Worm (Caenorhabditis elegans) whole organism, young adult: ENCODE results near the gene dhhc-8.

ENCODE experiments used
- D2030.7 ChIP-seq: fragments of 200-800 bp; sonication (Bioruptor generic); IDR thresholded peaks from 2 replicates; pipeline ENCODE4 v1.3.6; 2022; ENCODE audit warnings: missing genetic modification reagents, missing genetic modification characterization, missing compliant biosample characterization
- F10E7.11 ChIP-seq: sonication (generic microtip); optimal IDR thresholded peaks from 2 replicates; lab custom pipeline; 2017; ENCODE audit warnings: mild to moderate bottlenecking, missing genetic modification characterization, moderate library complexity, missing compliant biosample characterization
- F33H1.4 ChIP-seq: fragments of 200-800 bp; sonication (Bioruptor generic); IDR thresholded peaks from 2 replicates; pipeline ENCODE4 v1.3.6; 2022; ENCODE audit warnings: missing genetic modification reagents, missing genetic modification characterization, missing compliant biosample characterization
- F37B4.10 ChIP-seq: fragments of 200-800 bp; sonication (Bioruptor generic); IDR thresholded peaks from 2 replicates; pipeline ENCODE4 v1.3.6; 2022; ENCODE audit warnings: missing genetic modification characterization, missing compliant biosample characterization
- F57A8.1 ChIP-seq: fragments of 200-800 bp; sonication (Bioruptor generic); optimal IDR thresholded peaks from 2 replicates; lab custom pipeline; 2018; ENCODE audit warnings: mild to moderate bottlenecking, missing genetic modification characterization, moderate library complexity, missing compliant biosample characterization
- Y67H2A.10 ChIP-seq: fragments of 200-800 bp; sonication (Bioruptor generic); conservative IDR thresholded peaks from 2 replicates; pipeline ENCODE4 v1.3.6; 2022; ENCODE audit warnings: missing genetic modification reagents, missing genetic modification characterization, missing compliant biosample characterization
- akir-1 ChIP-seq: fragments of 200-800 bp; sonication (Bioruptor generic); optimal IDR thresholded peaks from 2 replicates; lab custom pipeline; 2018; ENCODE audit warnings: mild to moderate bottlenecking, missing genetic modification characterization, moderate library complexity, missing compliant biosample characterization
- ama-1 ChIP-seq, 3 experiments: fragments of 150-350 bp in 1 of 3; sonication (generic microtip) in 2 of 3; optimal IDR thresholded peaks; 2 replicates each; lab custom pipeline; 2014 to 2018; ENCODE audit warnings: missing biosample characterization in 2 of 3, missing genetic modification characterization in 2 of 3, missing genetic modification reagents in 2 of 3
- attf-3 ChIP-seq: fragments of 200-800 bp; sonication (Bioruptor generic); conservative IDR thresholded peaks from 2 replicates; pipeline ENCODE4 v1.3.6; 2022; ENCODE audit warnings: missing genetic modification reagents, missing genetic modification characterization, missing compliant biosample characterization
- attf-5 ChIP-seq: fragments of 200-800 bp; sonication (Bioruptor generic); optimal IDR thresholded peaks from 2 replicates; lab custom pipeline; 2018; ENCODE audit warnings: mild to moderate bottlenecking, missing genetic modification characterization, missing compliant biosample characterization
- bed-1 ChIP-seq: fragments of 200-800 bp; sonication (Bioruptor generic); IDR thresholded peaks from 2 replicates; pipeline ENCODE4 v1.3.6; 2022; ENCODE audit warnings: missing genetic modification reagents, missing genetic modification characterization, missing compliant biosample characterization
- cebp-1 ChIP-seq, 2 experiments: fragments of 200-800 bp in 1 of 2; sonication (Bioruptor generic) in 1 of 2; sonication (generic microtip) in 1 of 2; IDR thresholded peaks in 1 of 2; optimal IDR thresholded peaks in 1 of 2; 2 replicates each; pipeline versions ENCODE4 v1.3.6 to Lab custom; 2017 to 2022; ENCODE audit warnings: missing compliant biosample characterization in 2 of 2, missing genetic modification characterization in 2 of 2, mild to moderate bottlenecking in 1 of 2, missing genetic modification reagents in 1 of 2, moderate library complexity in 1 of 2
- cebp-2 ChIP-seq: fragments of 200-800 bp; sonication (Bioruptor generic); IDR thresholded peaks from 2 replicates; pipeline ENCODE4 v1.3.6; 2022; ENCODE audit warnings: missing genetic modification characterization, missing compliant biosample characterization
- ceh-79 ChIP-seq: sonication (generic microtip); optimal IDR thresholded peaks from 2 replicates; lab custom pipeline; 2017; ENCODE audit warnings: mild to moderate bottlenecking, missing genetic modification characterization, missing compliant biosample characterization
- chd-7 ChIP-seq: sonication (generic microtip); optimal IDR thresholded peaks from 2 replicates; lab custom pipeline; 2016; ENCODE audit warnings: mild to moderate bottlenecking, missing genetic modification characterization, moderate library complexity, missing compliant biosample characterization
- dpl-1 ChIP-seq: fragments of 150-350 bp; optimal IDR thresholded peaks from 2 replicates; lab custom pipeline; 2014; ENCODE audit warnings: missing biosample characterization, missing genetic modification reagents, missing genetic modification characterization
- him-1 ChIP-seq: sonication (generic microtip); optimal IDR thresholded peaks from 2 replicates; lab custom pipeline; 2016; ENCODE audit warnings: missing genotype, missing genetic modification reagents, missing genetic modification characterization, missing compliant biosample characterization
- hmg-1.2 ChIP-seq: fragments of 200-800 bp; sonication (Bioruptor generic); IDR thresholded peaks from 2 replicates; pipeline ENCODE4 v1.3.6; 2022; ENCODE audit warnings: missing genetic modification reagents, missing genetic modification characterization, missing compliant biosample characterization
- hmg-20 ChIP-seq: fragments of 200-800 bp; sonication (Bioruptor generic); IDR thresholded peaks from 2 replicates; pipeline ENCODE4 v1.3.6; 2022; ENCODE audit warnings: missing genetic modification reagents, missing genetic modification characterization, missing compliant biosample characterization
- hsf-1 ChIP-seq: fragments of 200-800 bp; sonication (Bioruptor generic); IDR thresholded peaks from 2 replicates; pipeline ENCODE4 v1.3.6; 2022; ENCODE audit warnings: missing genetic modification reagents, missing genetic modification characterization, missing compliant biosample characterization
- lag-1 ChIP-seq: fragments of 200-800 bp; sonication (Bioruptor generic); IDR thresholded peaks from 2 replicates; pipeline ENCODE4 v1.3.6; 2022; ENCODE audit warnings: missing genetic modification reagents, missing genetic modification characterization, missing compliant biosample characterization
- lin-35 ChIP-seq, 3 experiments: fragments of 150-350 bp in 2 of 3; sonication (generic microtip) in 1 of 3; optimal IDR thresholded peaks; 2 replicates each; lab custom pipeline; 2014 to 2018; ENCODE audit warnings: missing biosample characterization in 3 of 3, missing genetic modification characterization in 3 of 3, missing genetic modification reagents in 3 of 3
- lin-40 ChIP-seq: sonication (generic microtip); optimal IDR thresholded peaks from 2 replicates; lab custom pipeline; 2016; ENCODE audit warnings: missing genetic modification characterization, mild to moderate bottlenecking, missing compliant biosample characterization, missing genotype, missing genetic modification reagents
- lin-54 ChIP-seq: fragments of 200-800 bp; sonication (Bioruptor generic); optimal IDR thresholded peaks from 2 replicates; lab custom pipeline; 2018; ENCODE audit warnings: mild to moderate bottlenecking, missing genetic modification characterization, missing compliant biosample characterization
- lsy-27 ChIP-seq: sonication (generic microtip); optimal IDR thresholded peaks from 2 replicates; lab custom pipeline; 2017; ENCODE audit warnings: missing genetic modification characterization, mild to moderate bottlenecking, missing compliant biosample characterization, antibody characterized with exemption, missing genotype, borderline replicate concordance; ENCODE audit not compliant: insufficient read depth
- madf-6 ChIP-seq: fragments of 200-800 bp; sonication (Bioruptor generic); IDR thresholded peaks from 2 replicates; pipeline ENCODE4 v1.3.6; 2022; ENCODE audit warnings: missing genetic modification reagents, missing genetic modification characterization, missing compliant biosample characterization
- mcd-1 ChIP-seq: fragments of 200-800 bp; sonication (Bioruptor generic); IDR thresholded peaks from 2 replicates; pipeline ENCODE4 v1.3.6; 2022; ENCODE audit warnings: missing genetic modification reagents, missing genetic modification characterization, missing compliant biosample characterization
- nfya-1 ChIP-seq: sonication (generic microtip); optimal IDR thresholded peaks from 2 replicates; lab custom pipeline; 2017; ENCODE audit warnings: antibody characterized with exemption, missing compliant biosample characterization, missing genetic modification characterization, borderline replicate concordance; ENCODE audit not compliant: insufficient read depth
- nfyb-1 ChIP-seq: fragments of 200-800 bp; sonication (Bioruptor generic); IDR thresholded peaks from 2 replicates; pipeline ENCODE4 v1.3.6; 2022; ENCODE audit warnings: missing genetic modification reagents, missing genetic modification characterization, missing compliant biosample characterization
- nhr-120 ChIP-seq: fragments of 200-800 bp; sonication (Bioruptor generic); IDR thresholded peaks from 2 replicates; pipeline ENCODE4 v1.3.6; 2022; ENCODE audit warnings: missing genetic modification characterization, missing compliant biosample characterization
- nhr-90 ChIP-seq: sonication (generic microtip); optimal IDR thresholded peaks from 2 replicates; lab custom pipeline; 2016; ENCODE audit warnings: missing genotype, mild to moderate bottlenecking, missing genetic modification characterization, missing compliant biosample characterization
- pbrm-1 ChIP-seq: fragments of 200-800 bp; sonication (Bioruptor generic); IDR thresholded peaks from 2 replicates; pipeline ENCODE4 v1.3.6; 2022; ENCODE audit warnings: missing genetic modification reagents, missing genetic modification characterization, missing compliant biosample characterization
- rcor-1 ChIP-seq: fragments of 200-800 bp; sonication (Bioruptor generic); IDR thresholded peaks from 2 replicates; pipeline ENCODE4 v1.3.6; 2022; ENCODE audit warnings: missing genetic modification reagents, missing genetic modification characterization, missing compliant biosample characterization
- sdz-38 ChIP-seq: sonication (generic microtip); optimal IDR thresholded peaks from 2 replicates; lab custom pipeline; 2016; ENCODE audit warnings: missing genotype, missing genetic modification characterization, missing compliant biosample characterization
- snpc-1.1 ChIP-seq: sonication (generic microtip); optimal IDR thresholded peaks from 2 replicates; lab custom pipeline; 2017; ENCODE audit warnings: missing genetic modification characterization, mild to moderate bottlenecking, missing compliant biosample characterization, antibody characterized with exemption, moderate library complexity, missing genotype, missing genetic modification reagents; ENCODE audit not compliant: insufficient read depth
- snpc-1.3 ChIP-seq: sonication (generic microtip); optimal IDR thresholded peaks from 2 replicates; lab custom pipeline; 2017; ENCODE audit warnings: missing genetic modification characterization, mild to moderate bottlenecking, missing compliant biosample characterization, antibody characterized with exemption, moderate library complexity, missing genotype, missing genetic modification reagents; ENCODE audit not compliant: insufficient read depth
- snpc-4 ChIP-seq, 5 experiments: fragments of 150-350 bp in 1 of 5; sonication (generic microtip) in 4 of 5; optimal IDR thresholded peaks; 2 replicates each; lab custom pipeline; 2014 to 2018; ENCODE audit warnings: missing genetic modification characterization in 5 of 5, missing biosample characterization in 3 of 5, antibody characterized with exemption in 2 of 5, mild to moderate bottlenecking in 2 of 5, missing compliant biosample characterization in 2 of 5, missing genotype in 2 of 5, moderate library complexity in 2 of 5, missing genetic modification reagents in 1 of 5
- tbx-9 ChIP-seq: sonication (generic microtip); optimal IDR thresholded peaks from 2 replicates; lab custom pipeline; 2016; ENCODE audit warnings: borderline replicate concordance, missing genetic modification characterization, inconsistent platforms, missing compliant biosample characterization
- xnd-1 ChIP-seq: sonication (generic microtip); optimal IDR thresholded peaks from 2 replicates; lab custom pipeline; 2016; ENCODE audit warnings: missing genotype, missing genetic modification reagents, missing genetic modification characterization, missing compliant biosample characterization
- zfh-2 ChIP-seq: fragments of 200-800 bp; sonication (Bioruptor generic); conservative IDR thresholded peaks from 2 replicates; pipeline ENCODE4 v1.3.6; 2022; ENCODE audit warnings: missing genetic modification reagents, missing genetic modification characterization, missing compliant biosample characterization
- ztf-26 ChIP-seq: sonication (generic microtip); optimal IDR thresholded peaks from 2 replicates; lab custom pipeline; 2017; ENCODE audit warnings: missing genetic modification characterization, missing compliant biosample characterization

The dhhc-8 gene

ce11 chrIII:13066828-13067227 lies 40.6 kb upstream of the dhhc-8 start (continued):
- no peak for TF ChIP-seq ztf-26 (tag; lab: Kevin White, UChicago)
- TF ChIP-seq chd-7 (tag; lab: Kevin White, UChicago): peak; percentile 9
- no peak for TF ChIP-seq Y67H2A.10
- no peak for TF ChIP-seq nhr-90
- TF ChIP-seq bed-1 (GFP tag; lab: Robert Waterston, UW): no peak
- TF ChIP-seq dpl-1 (GFP tag; lab: Kevin White, UChicago): no peak
- TF ChIP-seq him-1 (tag; lab: Kevin White, UChicago): no peak
- no peak for TF ChIP-seq F37B4.10 (GFP tag; lab: Robert Waterston, UW)
- no peak for TF ChIP-seq zfh-2 (GFP tag; lab: Robert Waterston, UW)
- TF ChIP-seq akir-1 (GFP tag; lab: Kevin White, UChicago): no peak
- TF ChIP-seq snpc-1.1 (tag; lab: Kevin White, UChicago): no peak
- TF ChIP-seq attf-5 (GFP tag; lab: Kevin White, UChicago): no peak
- no peak for TF ChIP-seq lin-35 (GFP tag; optimal IDR thresholded peaks at IDR 0.05; lab: Kevin White, UChicago)
- TF ChIP-seq snpc-4 (GFP tag; optimal IDR thresholded peaks at IDR 0.05; lab: Kevin White, UChicago): no peak
- TF ChIP-seq snpc-4 (tag; optimal IDR thresholded peaks at IDR 0.05; lab: Kevin White, UChicago): peak in 1 of 4 experiments; percentile 29
- TF ChIP-seq snpc-1.3 (tag; lab: Kevin White, UChicago): no peak
- TF ChIP-seq cebp-2 (GFP tag; lab: Robert Waterston, UW): no peak

- TF ChIP-seq hmg-20: no peak
- no peak for TF ChIP-seq F57A8.1 (GFP tag; lab: Kevin White, UChicago)
- TF ChIP-seq nhr-120 (GFP tag; lab: Robert Waterston, UW): no peak
- TF ChIP-seq snpc-1.1 (tag; lab: Kevin White, UChicago): no peak
- no peak for TF ChIP-seq madf-6
- TF ChIP-seq D2030.7: no peak
- no peak for TF ChIP-seq snpc-4 (GFP tag; optimal IDR thresholded peaks at IDR 0.05; lab: Kevin White, UChicago)
- peak in 3 of 4 experiments; percentile 41 to 60 (median 52) for TF ChIP-seq snpc-4 (tag; optimal IDR thresholded peaks at IDR 0.05; lab: Kevin White, UChicago)
- TF ChIP-seq xnd-1: no peak
- TF ChIP-seq nfya-1: no peak
- TF ChIP-seq ama-1 (optimal IDR thresholded peaks at IDR 0.05; lab: Kevin White, UChicago): no peak
- TF ChIP-seq ama-1 (GFP tag; optimal IDR thresholded peaks at IDR 0.05; lab: Kevin White, UChicago): peak in 1 of 2 experiments; percentile 43
- TF ChIP-seq sdz-38 (tag; lab: Kevin White, UChicago): no peak
- TF ChIP-seq rcor-1 (GFP tag; lab: Robert Waterston, UW): no peak
- TF ChIP-seq nfyb-1: peak; percentile 83; the same call in 1 of the 2 replicates
- no peak for TF ChIP-seq ceh-79 (tag; lab: Kevin White, UChicago)
- peak; percentile 58 for TF ChIP-seq mcd-1 (GFP tag; lab: Robert Waterston, UW)
- no peak for TF ChIP-seq attf-3
- peak; percentile 42 for TF ChIP-seq lin-54 (GFP tag; lab: Kevin White, UChicago)
- no peak for TF ChIP-seq F10E7.11
- TF ChIP-seq F33H1.4 (GFP tag; lab: Robert Waterston, UW): no peak
- TF ChIP-seq him-1 (tag; lab: Kevin White, UChicago): no peak
- peak; percentile 62 for TF ChIP-seq pbrm-1 (GFP tag; lab: Robert Waterston, UW)
- TF ChIP-seq dpl-1 (GFP tag; lab: Kevin White, UChicago): no peak
- peak; percentile 23; the same call in 1 of the 2 replicates for TF ChIP-seq cebp-1 (GFP tag; IDR thresholded peaks at IDR 0.05; lab: Robert Waterston, UW)
- peak; percentile 79 for TF ChIP-seq cebp-1 (tag; optimal IDR thresholded peaks at IDR 0.05; lab: Kevin White, UChicago)
- peak; percentile 37; the same call in 1 of the 2 replicates for TF ChIP-seq hsf-1 (GFP tag; lab: Robert Waterston, UW)
- TF ChIP-seq lin-40 (tag; lab: Kevin White, UChicago): peak; percentile 86
- TF ChIP-seq tbx-9 (tag; lab: Kevin White, UChicago): no peak
- peak; percentile 32 for TF ChIP-seq nhr-90
- peak; percentile 72 for TF ChIP-seq hmg-1.2
- no peak for TF ChIP-seq lag-1 (GFP tag; lab: Robert Waterston, UW)
- no peak for TF ChIP-seq lsy-27 (tag; lab: Kevin White, UChicago)
Measured at ce11 chrIII:13067884-13068767, 39.3 kb upstream of the dhhc-8 start.
